Worm (Caenorhabditis elegans) whole organism, young adult: ENCODE data around the gene fipr-2.
A peak's percentile ranks its signal among the peaks of the same experiment; 100 is the strongest.

Experiments used
- B0019.2 ChIP-seq: fragments of 200-800 bp; sonication (Bioruptor generic); conservative IDR thresholded peaks from 2 replicates; pipeline ENCODE4 v1.3.6; 2022; ENCODE audit warnings: missing genetic modification reagents, missing genetic modification characterization, missing compliant biosample characterization
- C06A6.2 ChIP-seq: fragments of 200-800 bp; sonication (Bioruptor generic); conservative IDR thresholded peaks from 2 replicates; pipeline ENCODE4 v1.3.6; 2022; ENCODE audit warnings: missing genetic modification characterization, missing compliant biosample characterization
- C17E4.6 ChIP-seq: fragments of 200-800 bp; sonication (Bioruptor generic); IDR thresholded peaks from 2 replicates; pipeline ENCODE4 v1.3.6; 2022; ENCODE audit warnings: missing genetic modification reagents, missing genetic modification characterization, missing compliant biosample characterization
- D2030.7 ChIP-seq: fragments of 200-800 bp; sonication (Bioruptor generic); IDR thresholded peaks from 2 replicates; pipeline ENCODE4 v1.3.6; 2022; ENCODE audit warnings: missing genetic modification reagents, missing genetic modification characterization, missing compliant biosample characterization
- F23B12.7 ChIP-seq: sonication (generic microtip); optimal IDR thresholded peaks from 2 replicates; lab custom pipeline; 2017; ENCODE audit warnings: missing genetic modification characterization, mild to moderate bottlenecking, missing compliant biosample characterization, antibody characterized with exemption, moderate library complexity; ENCODE audit not compliant: insufficient read depth
- F39B2.1 ChIP-seq: fragments of 200-800 bp; sonication (Bioruptor generic); IDR thresholded peaks from 2 replicates; pipeline ENCODE4 v1.3.6; 2022; ENCODE audit warnings: missing genetic modification reagents, missing genetic modification characterization, missing compliant biosample characterization
- F52B5.7 ChIP-seq: sonication (generic microtip); optimal IDR thresholded peaks from 2 replicates; lab custom pipeline; 2016; ENCODE audit warnings: mild to moderate bottlenecking, missing genetic modification characterization, missing compliant biosample characterization
- Y53G8AR.9 ChIP-seq: fragments of 200-800 bp; sonication (Bioruptor generic); conservative IDR thresholded peaks from 2 replicates; pipeline ENCODE4 v1.3.6; 2022; ENCODE audit warnings: missing genetic modification reagents, missing genetic modification characterization, missing compliant biosample characterization
- Y56A3A.18 ChIP-seq: fragments of 200-800 bp; sonication (Bioruptor generic); IDR thresholded peaks from 2 replicates; pipeline ENCODE4 v1.3.6; 2022; ENCODE audit warnings: missing genetic modification reagents, missing genetic modification characterization, missing compliant biosample characterization
- Y95B8A.8 ChIP-seq: fragments of 200-800 bp; sonication (Bioruptor generic); IDR thresholded peaks from 2 replicates; pipeline ENCODE4 v1.3.6; 2022; ENCODE audit warnings: missing genetic modification reagents, missing genetic modification characterization, missing compliant biosample characterization
- ama-1 ChIP-seq, 3 experiments: fragments of 150-350 bp in 1 of 3; sonication (generic microtip) in 2 of 3; optimal IDR thresholded peaks; 2 replicates each; lab custom pipeline; 2014 to 2018; ENCODE audit warnings: missing biosample characterization in 2 of 3, missing genetic modification characterization in 2 of 3, missing genetic modification reagents in 2 of 3
- aptf-3 ChIP-seq: fragments of 200-800 bp; sonication (Bioruptor generic); IDR thresholded peaks from 2 replicates; pipeline ENCODE4 v1.3.6; 2022; ENCODE audit warnings: missing genetic modification characterization, missing compliant biosample characterization
- attf-6 ChIP-seq: fragments of 200-800 bp; sonication (Bioruptor generic); IDR thresholded peaks from 2 replicates; pipeline ENCODE4 v1.3.6; 2022; ENCODE audit warnings: missing genetic modification reagents, missing genetic modification characterization, missing compliant biosample characterization
- bed-1 ChIP-seq: fragments of 200-800 bp; sonication (Bioruptor generic); IDR thresholded peaks from 2 replicates; pipeline ENCODE4 v1.3.6; 2022; ENCODE audit warnings: missing genetic modification reagents, missing genetic modification characterization, missing compliant biosample characterization
- cebp-2 ChIP-seq: fragments of 200-800 bp; sonication (Bioruptor generic); IDR thresholded peaks from 2 replicates; pipeline ENCODE4 v1.3.6; 2022; ENCODE audit warnings: missing genetic modification characterization, missing compliant biosample characterization
- ceh-79 ChIP-seq: sonication (generic microtip); optimal IDR thresholded peaks from 2 replicates; lab custom pipeline; 2017; ENCODE audit warnings: mild to moderate bottlenecking, missing genetic modification characterization, missing compliant biosample characterization
- chd-7 ChIP-seq: sonication (generic microtip); optimal IDR thresholded peaks from 2 replicates; lab custom pipeline; 2016; ENCODE audit warnings: mild to moderate bottlenecking, missing genetic modification characterization, moderate library complexity, missing compliant biosample characterization
- dpff-1 ChIP-seq: sonication (generic microtip); optimal IDR thresholded peaks from 2 replicates; lab custom pipeline; 2017; ENCODE audit warnings: mild to moderate bottlenecking, missing genetic modification characterization, missing compliant biosample characterization
- egl-18 ChIP-seq: fragments of 200-800 bp; sonication (Bioruptor generic); IDR thresholded peaks from 2 replicates; pipeline ENCODE4 v1.3.6; 2022; ENCODE audit warnings: missing genetic modification reagents, missing genetic modification characterization, missing compliant biosample characterization
- ekl-4 ChIP-seq: fragments of 200-800 bp; sonication (Bioruptor generic); IDR thresholded peaks from 2 replicates; pipeline ENCODE4 v1.3.6; 2022; ENCODE audit warnings: missing genetic modification reagents, missing genetic modification characterization, missing compliant biosample characterization
- hlh-12 ChIP-seq: sonication (generic microtip); optimal IDR thresholded peaks from 2 replicates; lab custom pipeline; 2016; ENCODE audit warnings: missing genetic modification characterization, missing compliant biosample characterization
- lag-1 ChIP-seq: fragments of 200-800 bp; sonication (Bioruptor generic); IDR thresholded peaks from 2 replicates; pipeline ENCODE4 v1.3.6; 2022; ENCODE audit warnings: missing genetic modification reagents, missing genetic modification characterization, missing compliant biosample characterization
- lin-26 ChIP-seq: fragments of 200-800 bp; sonication (Bioruptor generic); IDR thresholded peaks from 2 replicates; pipeline ENCODE4 v1.3.6; 2022; ENCODE audit warnings: missing genetic modification reagents, missing genetic modification characterization, missing compliant biosample characterization
- lin-35 ChIP-seq, 3 experiments: fragments of 150-350 bp in 2 of 3; sonication (generic microtip) in 1 of 3; optimal IDR thresholded peaks; 2 replicates each; lab custom pipeline; 2014 to 2018; ENCODE audit warnings: missing biosample characterization in 3 of 3, missing genetic modification characterization in 3 of 3, missing genetic modification reagents in 3 of 3
- lin-40 ChIP-seq: sonication (generic microtip); optimal IDR thresholded peaks from 2 replicates; lab custom pipeline; 2016; ENCODE audit warnings: missing genetic modification characterization, mild to moderate bottlenecking, missing compliant biosample characterization, missing genotype, missing genetic modification reagents
- lsy-27 ChIP-seq: sonication (generic microtip); optimal IDR thresholded peaks from 2 replicates; lab custom pipeline; 2017; ENCODE audit warnings: missing genetic modification characterization, mild to moderate bottlenecking, missing compliant biosample characterization, antibody characterized with exemption, missing genotype, borderline replicate concordance; ENCODE audit not compliant: insufficient read depth
- madf-3 ChIP-seq: fragments of 200-800 bp; sonication (Bioruptor generic); IDR thresholded peaks from 2 replicates; pipeline ENCODE4 v1.3.6; 2022; ENCODE audit warnings: missing genetic modification reagents, missing genetic modification characterization, missing compliant biosample characterization
- madf-6 ChIP-seq: fragments of 200-800 bp; sonication (Bioruptor generic); IDR thresholded peaks from 2 replicates; pipeline ENCODE4 v1.3.6; 2022; ENCODE audit warnings: missing genetic modification reagents, missing genetic modification characterization, missing compliant biosample characterization
- mcd-1 ChIP-seq: fragments of 200-800 bp; sonication (Bioruptor generic); IDR thresholded peaks from 2 replicates; pipeline ENCODE4 v1.3.6; 2022; ENCODE audit warnings: missing genetic modification reagents, missing genetic modification characterization, missing compliant biosample characterization
- mes-4 ChIP-seq: sonication (generic microtip); optimal IDR thresholded peaks from 2 replicates; lab custom pipeline; 2016; ENCODE audit warnings: missing genotype, missing genetic modification characterization, missing compliant biosample characterization
- mxl-1 ChIP-seq: sonication (generic microtip); optimal IDR thresholded peaks from 2 replicates; lab custom pipeline; 2016; ENCODE audit warnings: missing genetic modification characterization, missing compliant biosample characterization
- nhr-80 ChIP-seq: sonication (generic microtip); optimal IDR thresholded peaks from 2 replicates; lab custom pipeline; 2016; ENCODE audit warnings: missing genetic modification characterization, missing compliant biosample characterization
- repo-1 ChIP-seq: sonication (generic microtip); optimal IDR thresholded peaks from 2 replicates; lab custom pipeline; 2017; ENCODE audit warnings: mild to moderate bottlenecking, missing genetic modification characterization, missing compliant biosample characterization
- rpc-1 ChIP-seq, 2 experiments: fragments of 150-350 bp in 1 of 2; sonication (generic microtip) in 1 of 2; optimal IDR thresholded peaks; 2 replicates each; lab custom pipeline; 2014 to 2018; ENCODE audit warnings: missing biosample characterization in 1 of 2, missing genetic modification characterization in 1 of 2, missing genetic modification reagents in 1 of 2, missing genotype in 1 of 2
- snpc-1.1 ChIP-seq: sonication (generic microtip); optimal IDR thresholded peaks from 2 replicates; lab custom pipeline; 2017; ENCODE audit warnings: missing genetic modification characterization, mild to moderate bottlenecking, missing compliant biosample characterization, antibody characterized with exemption, moderate library complexity, missing genotype, missing genetic modification reagents; ENCODE audit not compliant: insufficient read depth
- snpc-3.4 ChIP-seq: sonication (generic microtip); optimal IDR thresholded peaks from 2 replicates; lab custom pipeline; 2017; ENCODE audit warnings: missing genetic modification characterization, mild to moderate bottlenecking, missing compliant biosample characterization, antibody characterized with exemption, moderate library complexity, missing genotype, missing genetic modification reagents
- somi-1 ChIP-seq: fragments of 200-800 bp; sonication (Bioruptor generic); optimal IDR thresholded peaks from 2 replicates; lab custom pipeline; 2018; ENCODE audit warnings: mild to moderate bottlenecking, missing genetic modification characterization, missing compliant biosample characterization
- sptf-2 ChIP-seq: fragments of 200-800 bp; sonication (Bioruptor generic); optimal IDR thresholded peaks from 2 replicates; lab custom pipeline; 2018; ENCODE audit warnings: mild to moderate bottlenecking, missing genetic modification characterization, missing compliant biosample characterization
- tbp1 ChIP-seq: fragments of 200-800 bp; sonication (Bioruptor generic); optimal IDR thresholded peaks from 2 replicates; lab custom pipeline; 2018; ENCODE audit warnings: mild to moderate bottlenecking, missing genetic modification characterization, missing compliant biosample characterization
- tlf-1 ChIP-seq: fragments of 200-800 bp; sonication (Bioruptor generic); optimal IDR thresholded peaks from 2 replicates; lab custom pipeline; 2018; ENCODE audit warnings: mild to moderate bottlenecking, missing genetic modification characterization, missing compliant biosample characterization
- unc-62 ChIP-seq: fragments of 150-350 bp; optimal IDR thresholded peaks from 2 replicates; lab custom pipeline; 2014; ENCODE audit warnings: missing biosample characterization, missing genetic modification reagents, missing genetic modification characterization
- ztf-18 ChIP-seq: sonication (generic microtip); optimal IDR thresholded peaks from 2 replicates; lab custom pipeline; 2016; ENCODE audit warnings: missing genotype, mild to moderate bottlenecking, missing genetic modification characterization, missing compliant biosample characterization
- ztf-22 ChIP-seq: fragments of 200-800 bp; sonication (Bioruptor generic); optimal IDR thresholded peaks from 2 replicates; lab custom pipeline; 2018; ENCODE audit warnings: mild to moderate bottlenecking, missing genetic modification characterization, moderate library complexity, missing compliant biosample characterization
- ztf-25 ChIP-seq: fragments of 200-800 bp; sonication (Bioruptor generic); IDR thresholded peaks from 2 replicates; pipeline ENCODE4 v1.3.6; 2022; ENCODE audit warnings: missing genetic modification reagents, missing genetic modification characterization, missing compliant biosample characterization
- ztf-28 ChIP-seq: fragments of 200-800 bp; sonication (Bioruptor generic); IDR thresholded peaks from 2 replicates; pipeline ENCODE4 v1.3.6; 2022; ENCODE audit warnings: missing genetic modification reagents, missing genetic modification characterization, missing compliant biosample characterization
- ztf-3 ChIP-seq: fragments of 200-800 bp; sonication (Bioruptor generic); optimal IDR thresholded peaks from 2 replicates; lab custom pipeline; 2018; ENCODE audit warnings: mild to moderate bottlenecking, missing genetic modification characterization, missing compliant biosample characterization
- ztf-6 ChIP-seq: fragments of 200-800 bp; sonication (Bioruptor generic); IDR thresholded peaks from 2 replicates; pipeline ENCODE4 v1.3.6; 2022; ENCODE audit warnings: missing genetic modification reagents, missing genetic modification characterization, missing compliant biosample characterization

The fipr-2 gene

DNA sequence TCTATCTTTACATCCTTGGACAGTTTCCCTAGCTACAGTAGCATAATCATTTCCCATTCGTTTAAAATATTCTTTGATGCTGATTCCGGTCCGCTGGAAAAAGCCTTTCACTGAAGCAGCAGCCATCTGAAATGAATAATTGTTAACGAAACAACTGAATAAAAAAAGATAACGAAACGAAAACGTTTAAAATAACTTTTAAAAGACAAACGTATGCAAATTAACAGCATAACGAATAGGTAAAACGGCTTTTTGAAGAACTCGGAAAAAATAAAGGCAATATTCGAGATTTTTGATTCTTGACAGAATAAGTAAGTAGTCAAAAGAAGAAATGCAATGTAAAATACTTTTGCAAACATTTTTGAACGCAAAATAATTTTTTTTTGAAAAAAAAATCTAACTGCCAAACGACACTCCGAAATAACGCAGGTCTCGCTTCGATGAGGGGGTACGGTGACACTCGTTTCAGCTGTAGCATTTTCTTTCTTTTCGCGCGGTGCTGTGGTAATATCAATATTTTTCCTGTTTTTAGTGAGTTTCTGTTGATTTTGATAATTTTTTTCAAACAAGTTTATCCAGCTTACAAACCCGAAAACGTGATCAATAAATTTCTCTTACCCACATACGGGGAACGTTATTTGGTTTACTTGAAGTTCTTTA lies 47.1 kb upstream of the fipr-2 start, which contains the start of the genes R04F11.5 and R04F11.2:
TSS of gene R04F11.5 (minus strand) at position 126 of the 660 bp plus-strand sequence.
TSS of gene R04F11.2 (plus strand) at position 488 of the 660 bp plus-strand sequence.
- TF ChIP-seq ekl-4 (GFP tag; lab: Robert Waterston, UW), result no peak
- TF ChIP-seq Y53G8AR.9, result peak; percentile 46; the same call in 1 of the 2 replicates
- no peak for TF ChIP-seq Y56A3A.18 (GFP tag; lab: Robert Waterston, UW)
- peak; percentile 64 for TF ChIP-seq mcd-1 (GFP tag; lab: Robert Waterston, UW)
- no peak for TF ChIP-seq somi-1
- TF ChIP-seq tlf-1, result peak; percentile 40
- no peak for TF ChIP-seq attf-6
- no peak for TF ChIP-seq ztf-22 (GFP tag; lab: Kevin White, UChicago)
- peak; percentile 88 for TF ChIP-seq madf-6
- TF ChIP-seq F39B2.1 (GFP tag; lab: Robert Waterston, UW), result no peak
- TF ChIP-seq bed-1, result no peak
- no peak for TF ChIP-seq ztf-6 (GFP tag; lab: Robert Waterston, UW)
- TF ChIP-seq madf-3, result 0 out of 2 replicates have a peak, but pooled peaks have one; percentile 60
- no peak for TF ChIP-seq chd-7 (tag; lab: Kevin White, UChicago)
- TF ChIP-seq F23B12.7 (tag; lab: Kevin White, UChicago), result peak; percentile 66
- peak; percentile 9 for TF ChIP-seq snpc-1.1 (tag; lab: Kevin White, UChicago)
- TF ChIP-seq lin-35 (GFP tag; optimal IDR thresholded peaks at IDR 0.05; lab: Kevin White, UChicago), result peak; percentile 10 to 81 (median 15)
- no peak for TF ChIP-seq B0019.2 (GFP tag; lab: Robert Waterston, UW)
- TF ChIP-seq ama-1 (optimal IDR thresholded peaks at IDR 0.05; lab: Kevin White, UChicago), result no peak
- no peak for TF ChIP-seq ama-1 (GFP tag; optimal IDR thresholded peaks at IDR 0.05; lab: Kevin White, UChicago)
- TF ChIP-seq repo-1 (tag; lab: Kevin White, UChicago), result no peak
- peak; percentile 58 for TF ChIP-seq D2030.7 (GFP tag; lab: Robert Waterston, UW)
- TF ChIP-seq sptf-2 (GFP tag; lab: Kevin White, UChicago), result no peak
- no peak for TF ChIP-seq lag-1
- no peak for TF ChIP-seq cebp-2 (GFP tag; lab: Robert Waterston, UW)
- no peak for TF ChIP-seq ztf-28 (GFP tag; lab: Robert Waterston, UW)
- no peak for TF ChIP-seq ceh-79 (tag; lab: Kevin White, UChicago)
- TF ChIP-seq aptf-3 (GFP tag; lab: Robert Waterston, UW), result no peak
- TF ChIP-seq F52B5.7 (tag; lab: Kevin White, UChicago), result no peak
- TF ChIP-seq lsy-27 (tag; lab: Kevin White, UChicago), result peak; percentile 32
- TF ChIP-seq hlh-12 (tag; lab: Kevin White, UChicago), result no peak
- TF ChIP-seq rpc-1 (optimal IDR thresholded peaks at IDR 0.05; lab: Kevin White, UChicago), result no peak
- TF ChIP-seq rpc-1 (tag; optimal IDR thresholded peaks at IDR 0.05; lab: Kevin White, UChicago), result no peak
- no peak for TF ChIP-seq mes-4 (tag; lab: Kevin White, UChicago)
- TF ChIP-seq ztf-25, result no peak
- TF ChIP-seq lin-26 (GFP tag; lab: Robert Waterston, UW), result no peak
- no peak for TF ChIP-seq ztf-3 (GFP tag; lab: Kevin White, UChicago)
- peak; percentile 60 for TF ChIP-seq tbp1
- TF ChIP-seq dpff-1 (tag; lab: Kevin White, UChicago), result no peak
- no peak for TF ChIP-seq C17E4.6 (GFP tag; lab: Robert Waterston, UW)
- TF ChIP-seq unc-62 (GFP tag; lab: Kevin White, UChicago), result no peak
- TF ChIP-seq Y95B8A.8 (GFP tag; lab: Robert Waterston, UW), result peak; percentile 79
- no peak for TF ChIP-seq nhr-80 (tag; lab: Kevin White, UChicago)
- no peak for TF ChIP-seq mxl-1 (tag; lab: Kevin White, UChicago)
- TF ChIP-seq ztf-18 (tag; lab: Kevin White, UChicago), result peak; percentile 83
- TF ChIP-seq C06A6.2 (GFP tag; lab: Robert Waterston, UW), result no peak
- peak; percentile 54 for TF ChIP-seq lin-40
- peak; percentile 67 for TF ChIP-seq snpc-3.4 (tag; lab: Kevin White, UChicago)
- TF ChIP-seq egl-18 (GFP tag; lab: Robert Waterston, UW), result no peak
